Worm (Caenorhabditis elegans): ENCODE measurements around the gene nhr-45.

Gene nhr-45

ce11 chrX:4625080-4625479 is 35.0 kb downstream of the nhr-45 start:
- TF ChIP-seq nhr-23 (tag; optimal IDR thresholded peaks at IDR 0.05) (no peak), ceh-16 (tag; optimal IDR thresholded peaks at IDR 0.05) (no peak), mdl-1 (tag; optimal IDR thresholded peaks at IDR 0.05) (no peak), snpc-4 (tag; optimal IDR thresholded peaks at IDR 0.05) (no peak), aly-2 (tag; optimal IDR thresholded peaks at IDR 0.05) (no peak), lsy-12 (tag; optimal IDR thresholded peaks at IDR 0.05) (no peak), ceh-28 (tag; optimal IDR thresholded peaks at IDR 0.05) (no peak), R02D3.7 (tag; optimal IDR thresholded peaks at IDR 0.05) (no peak), daf-12 (tag; optimal IDR thresholded peaks at IDR 0.05) (no peak)

DNA sequence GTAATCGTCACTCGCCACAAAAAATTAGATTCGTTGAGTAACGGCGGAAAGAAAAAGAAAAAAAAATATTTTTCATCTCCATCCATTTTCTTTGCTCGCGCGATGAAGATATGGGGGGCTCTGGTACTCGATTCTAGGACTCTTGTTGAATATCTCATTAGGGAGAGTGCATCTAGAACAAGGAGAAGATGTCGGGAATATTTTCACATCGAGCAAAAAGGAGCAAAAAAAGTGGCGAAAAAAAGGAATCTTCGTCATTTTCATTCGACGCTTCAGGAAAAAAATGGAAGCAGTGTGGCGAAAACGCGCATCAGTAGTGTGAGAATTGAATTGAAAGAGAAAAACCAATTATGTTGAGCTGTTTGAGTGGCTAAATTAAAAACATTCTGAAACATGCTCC is 36.4 kb downstream of the nhr-45 start:
- TF ChIP-seq fkh-2 (tag; optimal IDR thresholded peaks at IDR 0.05) (no peak), aly-2 (tag; optimal IDR thresholded peaks at IDR 0.05) (no peak), pha-4 (tag; optimal IDR thresholded peaks at IDR 0.05) (no peak), ama-1 (optimal IDR thresholded peaks at IDR 0.05) (no peak), fkh-10 (GFP tag; optimal IDR thresholded peaks at IDR 0.05) (peak; percentile 29), unc-39 (tag; optimal IDR thresholded peaks at IDR 0.05) (no peak), eor-1 (tag; optimal IDR thresholded peaks at IDR 0.05) (no peak), elt-2 (tag; optimal IDR thresholded peaks at IDR 0.05) (no peak)

ce11 chrX:4622024-4622423 is 38.1 kb downstream of the nhr-45 start, which contains the start of gene C46C11.3:
Gene C46C11.3, plus strand, starts transcription at chrX:4622324.
- TF ChIP-seq fkh-2 (tag; optimal IDR thresholded peaks at IDR 0.05) (no peak), ceh-16 (tag; optimal IDR thresholded peaks at IDR 0.05) (no peak), zag-1 (tag; optimal IDR thresholded peaks at IDR 0.05) (no peak), fos-1 (tag; optimal IDR thresholded peaks at IDR 0.05) (no peak), mml-1 (tag; optimal IDR thresholded peaks at IDR 0.05) (no peak), nhr-77 (tag; optimal IDR thresholded peaks at IDR 0.05) (no peak), nhr-237 (tag; optimal IDR thresholded peaks at IDR 0.05) (no peak), ZK546.5 (tag; optimal IDR thresholded peaks at IDR 0.05) (no peak)

DNA sequence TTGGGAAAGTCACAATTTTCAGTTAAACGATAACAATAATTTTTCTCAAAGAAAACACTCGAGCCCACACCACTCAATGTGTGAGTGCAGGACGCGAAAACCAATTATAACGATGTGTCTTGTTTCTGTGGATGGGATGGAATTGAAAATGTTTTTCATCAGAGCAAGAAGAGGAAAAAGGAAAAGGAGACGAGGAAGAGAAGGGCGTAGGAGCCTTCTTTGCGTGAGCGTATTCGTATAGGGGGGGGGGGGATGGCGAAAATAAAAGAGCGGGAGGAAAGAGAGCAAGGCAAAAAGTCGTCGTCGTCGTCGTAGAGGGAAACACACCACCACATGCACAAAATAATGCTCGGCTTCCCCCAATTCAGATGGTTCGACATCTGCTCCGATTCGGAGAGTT is 40.1 kb downstream of the nhr-45 start:
- TF ChIP-seq mml-1 (tag; optimal IDR thresholded peaks at IDR 0.05) = no peak
- no peak for TF ChIP-seq fkh-2 (tag; optimal IDR thresholded peaks at IDR 0.05)
- TF ChIP-seq pha-4 (tag; optimal IDR thresholded peaks at IDR 0.05) = no peak
- no peak for TF ChIP-seq jun-1 (tag; optimal IDR thresholded peaks at IDR 0.05)
- peak; percentile 37 for TF ChIP-seq lin-39 (tag; optimal IDR thresholded peaks at IDR 0.05)
- TF ChIP-seq ztf-11 (tag; optimal IDR thresholded peaks at IDR 0.05) = no peak
- no peak for TF ChIP-seq hmg-11 (tag; optimal IDR thresholded peaks at IDR 0.05)
- no peak for TF ChIP-seq nhr-28 (tag; optimal IDR thresholded peaks at IDR 0.05)
- TF ChIP-seq nhr-76 (tag; optimal IDR thresholded peaks at IDR 0.05) = no peak
- TF ChIP-seq skn-1 (tag; optimal IDR thresholded peaks at IDR 0.05) = no peak
- TF ChIP-seq fkh-10 (GFP tag; optimal IDR thresholded peaks at IDR 0.05) = peak; percentile 3
- TF ChIP-seq aly-2 (tag; optimal IDR thresholded peaks at IDR 0.05) = no peak
- no peak for TF ChIP-seq pqm-1 (tag; optimal IDR thresholded peaks at IDR 0.05)

DNA sequence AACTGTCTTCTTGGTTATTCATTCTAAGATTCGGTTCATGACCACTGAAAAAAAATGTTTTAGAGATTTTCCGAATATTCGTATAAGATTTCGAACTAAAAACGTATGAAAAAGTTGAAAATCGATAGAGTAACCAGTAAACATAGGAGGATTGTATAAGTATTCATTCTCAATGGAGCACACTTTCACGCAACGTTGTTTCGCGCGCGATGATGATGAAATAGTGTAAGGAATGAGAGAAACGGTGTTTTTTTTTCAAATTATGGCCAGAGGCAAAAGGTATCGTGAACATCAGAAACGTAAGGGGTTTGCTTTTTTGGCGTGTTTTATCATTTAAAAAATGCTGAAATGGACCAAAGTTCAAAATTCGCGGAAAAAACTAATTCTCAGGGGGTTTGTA is 40.5 kb downstream of the nhr-45 start, which contains the start of gene pqn-65:
Gene pqn-65, minus strand, starts transcription at position 54 of the 400 bp plus-strand sequence.
- TF ChIP-seq unc-62 (GFP tag; optimal IDR thresholded peaks at IDR 0.05) (no peak), nhr-25 (tag; optimal IDR thresholded peaks at IDR 0.05) (peak; percentile 36), snpc-4 (tag; optimal IDR thresholded peaks at IDR 0.05) (no peak), unc-39 (tag; optimal IDR thresholded peaks at IDR 0.05) (no peak), tbx-2 (tag; optimal IDR thresholded peaks at IDR 0.05) (no peak), mml-1 (tag; optimal IDR thresholded peaks at IDR 0.05) (no peak), egl-5 (tag; optimal IDR thresholded peaks at IDR 0.05) (peak; percentile 38), fkh-10 (GFP tag; optimal IDR thresholded peaks at IDR 0.05) (no peak), jun-1 (tag; optimal IDR thresholded peaks at IDR 0.05) (no peak), elt-1 (tag; optimal IDR thresholded peaks at IDR 0.05) (no peak), nhr-67 (tag; optimal IDR thresholded peaks at IDR 0.05) (no peak), nhr-28 (tag; optimal IDR thresholded peaks at IDR 0.05) (no peak), ZK546.5 (tag; optimal IDR thresholded peaks at IDR 0.05) (no peak), elt-2 (tag; optimal IDR thresholded peaks at IDR 0.05) (peak; percentile 12), daf-12 (tag; optimal IDR thresholded peaks at IDR 0.05) (no peak), elt-3 (tag; optimal IDR thresholded peaks at IDR 0.05) (no peak), sea-2 (GFP tag; optimal IDR thresholded peaks at IDR 0.05) (no peak), ama-1 (optimal IDR thresholded peaks at IDR 0.05) (no peak), nhr-11 (tag; optimal IDR thresholded peaks at IDR 0.05) (no peak), nhr-43 (tag; optimal IDR thresholded peaks at IDR 0.05; ENCODE audit: poor library complexity, severe bottlenecking) (no peak), lin-39 (tag; optimal IDR thresholded peaks at IDR 0.05) (no peak), ztf-4 (tag; optimal IDR thresholded peaks at IDR 0.05) (no peak), nhr-76 (tag; optimal IDR thresholded peaks at IDR 0.05) (no peak), ceh-82 (tag; optimal IDR thresholded peaks at IDR 0.05) (no peak), nhr-77 (tag; optimal IDR thresholded peaks at IDR 0.05) (no peak), fos-1 (tag; optimal IDR thresholded peaks at IDR 0.05) (no peak), ceh-9 (tag; optimal IDR thresholded peaks at IDR 0.05) (no peak), ceh-28 (tag; optimal IDR thresholded peaks at IDR 0.05) (peak; percentile 19), pqm-1 (tag; optimal IDR thresholded peaks at IDR 0.05) (no peak), R02D3.7 (tag; optimal IDR thresholded peaks at IDR 0.05) (no peak), nfya-1 (tag; optimal IDR thresholded peaks at IDR 0.05; ENCODE audit: insufficient read depth) (peak; percentile 39), egl-27 (tag; optimal IDR thresholded peaks at IDR 0.05) (no peak)

Measured in whole organism, L3 larva.